Fruit fly (Drosophila melanogaster) Kc167 (cell line): Measurements from ENCODE around the gene CG14210.

Experiments used
- Myc ChIP-seq: fragments of >200 bp; optimal IDR thresholded peaks from 2 replicates; lab custom pipeline; 2017; ENCODE audit warnings: missing external identifiers
- Sin3A ChIP-seq: fragments of >200 bp; optimal IDR thresholded peaks from 2 replicates; lab custom pipeline; 2018; ENCODE audit warnings: missing external identifiers
- h ChIP-seq: fragments of >200 bp; optimal IDR thresholded peaks from 3 replicates; lab custom pipeline; 2018; ENCODE audit warnings: missing external identifiers
- insv ChIP-seq: fragments of >200 bp; optimal IDR thresholded peaks from 3 replicates; lab custom pipeline; 2018; ENCODE audit warnings: missing external identifiers
- psq ChIP-seq: fragments of >200 bp; optimal IDR thresholded peaks from 2 replicates; lab custom pipeline; 2017; ENCODE audit warnings: missing external identifiers
- ttk ChIP-seq: sonication (Bioruptor generic); optimal IDR thresholded peaks from 2 replicates; lab custom pipeline; 2017; ENCODE audit warnings: missing external identifiers

The CG14210 gene

DNA sequence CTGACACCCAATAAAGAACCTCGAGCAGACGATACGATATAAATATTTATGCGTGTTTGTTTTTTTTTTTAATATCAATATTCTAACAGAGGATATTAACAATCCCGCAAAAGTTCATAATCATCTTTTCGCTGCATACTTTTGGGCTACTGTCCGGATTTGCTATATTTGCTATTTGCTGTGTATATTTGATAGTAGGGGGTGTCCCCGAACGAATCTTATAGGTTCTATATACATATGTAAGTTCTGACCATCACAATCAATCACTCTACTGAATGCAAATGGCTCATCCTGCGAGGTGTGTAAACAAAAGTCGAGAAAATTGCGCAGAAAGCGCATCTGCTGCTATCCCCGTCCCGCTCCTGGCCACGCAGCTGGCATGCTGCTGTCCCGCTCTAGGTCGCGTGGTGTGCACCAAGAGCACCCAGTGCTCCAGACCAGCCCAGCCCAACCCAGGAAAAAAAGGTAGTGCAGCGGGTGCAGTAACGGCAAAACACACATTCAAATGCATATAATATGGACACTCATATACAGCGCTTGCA is 24.8 kb downstream of the CG14210 start:
- TF ChIP-seq ttk (lab: Kevin White, UChicago) (no peak), insv (lab: Kevin White, UChicago) (no peak), psq (lab: Kevin White, UChicago) (no peak), Sin3A (lab: Kevin White, UChicago) (no peak), Myc (lab: Kevin White, UChicago) (no peak), h (lab: Kevin White, UChicago) (no peak)

dm6 chrX:19642819-19643504 is 27.0 kb downstream of the CG14210 start, which contains the start of the genes CG12237 and Sec61gamma:
Gene CG12237, minus strand, starts transcription at chrX:19642869.
Gene Sec61gamma, plus strand, starts transcription at chrX:19643327.
- no peak for TF ChIP-seq h (lab: Kevin White, UChicago)
- TF ChIP-seq Myc (lab: Kevin White, UChicago): no peak
- no peak for TF ChIP-seq insv (lab: Kevin White, UChicago)
- no peak for TF ChIP-seq Sin3A (lab: Kevin White, UChicago)
- TF ChIP-seq psq (lab: Kevin White, UChicago): no peak
- no peak for TF ChIP-seq ttk (lab: Kevin White, UChicago)

DNA sequence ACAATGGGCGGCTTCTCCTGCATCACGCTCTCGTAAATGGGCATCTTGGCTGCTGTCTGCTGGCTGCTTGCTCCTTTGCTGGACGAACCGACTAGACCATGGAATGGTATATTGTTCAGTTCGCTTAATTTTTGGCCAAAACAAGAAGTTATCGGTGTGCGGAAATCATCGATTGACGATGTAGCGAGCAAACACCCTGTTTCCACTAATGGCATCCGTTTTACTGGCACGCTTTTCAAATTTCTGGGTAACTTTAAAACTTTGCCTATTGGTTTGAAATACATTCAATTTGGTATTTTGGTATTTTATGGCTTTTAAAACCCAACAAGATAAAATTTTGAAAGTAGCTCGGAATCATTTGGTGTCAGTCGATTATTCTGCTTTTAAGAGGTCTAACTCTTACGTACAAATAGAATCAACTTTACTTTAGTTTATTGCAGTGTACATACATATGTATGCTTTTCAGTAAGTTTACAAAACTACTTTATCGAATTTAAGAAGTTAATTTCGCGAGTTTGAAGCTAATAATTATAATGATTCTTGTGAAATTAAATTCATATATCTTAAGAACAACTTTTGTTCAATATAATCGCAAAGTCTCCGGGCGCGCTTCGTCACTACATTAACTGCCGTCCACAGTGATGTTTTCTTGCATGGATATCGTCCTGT is 30.0 kb downstream of the CG14210 start, which contains the start of gene Arp10:
TSS of gene Arp10 (minus strand) at position 304 of the 669 bp plus-strand sequence.
- TF ChIP-seq Myc (lab: Kevin White, UChicago) (no peak), Sin3A (lab: Kevin White, UChicago) (no peak)

DNA sequence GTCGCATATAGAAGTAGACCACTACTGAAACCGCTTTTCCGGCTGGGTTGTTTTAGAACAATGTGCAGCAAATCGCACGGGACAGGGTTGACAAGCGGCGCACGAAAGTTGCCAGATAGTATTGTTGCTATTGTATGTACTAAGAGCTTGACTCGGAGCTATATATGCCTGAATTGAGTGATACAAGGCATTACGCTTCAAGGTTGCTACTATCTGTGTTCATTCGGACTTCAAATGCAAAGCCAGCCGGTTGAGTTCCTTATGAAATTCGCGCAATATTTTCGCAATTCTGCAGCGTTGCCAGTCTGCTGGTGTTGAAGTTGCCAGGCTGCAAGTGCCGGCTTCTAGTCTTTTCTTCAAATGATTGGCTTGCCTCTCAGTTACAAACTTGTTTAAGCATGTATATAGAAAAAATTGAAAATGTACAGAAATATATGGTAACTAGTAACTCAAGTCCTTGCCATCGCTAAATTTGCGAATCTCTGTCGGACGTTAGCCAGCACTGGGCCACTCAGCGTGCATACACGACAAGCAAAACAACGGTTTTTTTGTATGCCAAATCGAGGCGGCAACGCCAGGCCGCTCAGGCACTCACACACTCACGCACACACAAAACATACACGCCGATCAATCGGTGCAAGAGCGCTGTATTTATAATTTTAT is 35.9 kb downstream of the CG14210 start, which contains the start of the genes Ranbp21 and Elys:
TSS of gene Ranbp21 (minus strand) at position 513 of the 663 bp plus-strand sequence.
TSS of gene Elys (plus strand) at position 549 of the 663 bp plus-strand sequence.
- no peak for TF ChIP-seq Myc (lab: Kevin White, UChicago)
- no peak for TF ChIP-seq Sin3A (lab: Kevin White, UChicago)
- TF ChIP-seq h (lab: Kevin White, UChicago): no peak
- no peak for TF ChIP-seq insv (lab: Kevin White, UChicago)
- no peak for TF ChIP-seq ttk (lab: Kevin White, UChicago)
- no peak for TF ChIP-seq psq (lab: Kevin White, UChicago)

dm6 chrX:19662583-19663195 is 46.7 kb downstream of the CG14210 start:
- no peak for TF ChIP-seq Sin3A (lab: Kevin White, UChicago)
- no peak for TF ChIP-seq insv (lab: Kevin White, UChicago)
- TF ChIP-seq h (lab: Kevin White, UChicago): no peak
- no peak for TF ChIP-seq psq (lab: Kevin White, UChicago)
- TF ChIP-seq Myc (lab: Kevin White, UChicago): no peak
- TF ChIP-seq ttk (lab: Kevin White, UChicago): no peak

dm6 chrX:19663196-19663858 is 47.3 kb downstream of the CG14210 start:
- no peak for TF ChIP-seq ttk (lab: Kevin White, UChicago)
- TF ChIP-seq Sin3A (lab: Kevin White, UChicago): no peak
- no peak for TF ChIP-seq insv (lab: Kevin White, UChicago)
- TF ChIP-seq h (lab: Kevin White, UChicago): no peak
- TF ChIP-seq Myc (lab: Kevin White, UChicago): no peak
- TF ChIP-seq psq (lab: Kevin White, UChicago): no peak

DNA sequence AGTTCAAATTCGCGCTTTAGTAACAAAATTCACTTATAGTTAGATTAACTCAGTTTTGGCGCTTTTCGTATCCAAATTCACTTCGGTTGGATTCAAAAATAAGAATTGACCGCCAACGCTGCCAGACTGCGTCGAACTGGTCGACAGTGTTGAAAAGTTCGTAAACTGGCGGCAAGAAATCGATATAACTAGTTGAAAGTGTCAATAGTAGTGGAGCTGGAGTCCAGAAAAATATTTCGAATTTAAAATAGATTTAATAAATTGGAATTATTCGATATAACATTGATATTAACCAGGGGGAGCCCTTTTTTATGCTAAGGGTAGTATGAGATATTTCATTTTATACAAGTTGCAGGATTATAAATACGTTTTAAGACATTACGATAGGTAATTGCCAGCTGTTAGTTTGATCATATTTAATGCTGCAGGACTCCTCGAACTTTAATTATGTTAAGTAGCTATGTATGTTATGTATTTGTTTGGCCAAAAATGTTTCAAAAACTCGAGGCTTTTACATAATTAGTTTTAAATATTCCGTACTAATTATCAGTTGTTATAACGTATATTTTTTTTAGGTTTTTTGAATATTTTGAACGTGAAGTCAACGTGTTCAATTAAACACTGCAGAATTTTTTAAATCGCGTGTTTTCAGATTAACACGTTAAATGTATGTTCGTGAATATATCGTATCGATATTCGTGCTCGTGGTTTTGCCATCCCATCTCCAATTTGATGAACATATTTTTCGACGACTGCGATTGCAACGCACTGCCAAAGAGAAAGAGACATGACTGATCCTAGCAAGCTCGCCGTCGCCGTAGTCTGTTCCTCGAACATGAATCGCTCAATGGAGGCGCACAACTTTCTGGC is 48.1 kb downstream of the CG14210 start, which contains the start of the genes CG14223 and Ssu72:
TSS of gene CG14223 (minus strand) at position 113 of the 870 bp plus-strand sequence.
TSS of gene Ssu72 (plus strand) at position 703 of the 870 bp plus-strand sequence.
- TF ChIP-seq ttk (lab: Kevin White, UChicago) (no peak), Sin3A (lab: Kevin White, UChicago) (no peak), insv (lab: Kevin White, UChicago) (no peak), Myc (lab: Kevin White, UChicago) (no peak), h (lab: Kevin White, UChicago) (no peak)

DNA sequence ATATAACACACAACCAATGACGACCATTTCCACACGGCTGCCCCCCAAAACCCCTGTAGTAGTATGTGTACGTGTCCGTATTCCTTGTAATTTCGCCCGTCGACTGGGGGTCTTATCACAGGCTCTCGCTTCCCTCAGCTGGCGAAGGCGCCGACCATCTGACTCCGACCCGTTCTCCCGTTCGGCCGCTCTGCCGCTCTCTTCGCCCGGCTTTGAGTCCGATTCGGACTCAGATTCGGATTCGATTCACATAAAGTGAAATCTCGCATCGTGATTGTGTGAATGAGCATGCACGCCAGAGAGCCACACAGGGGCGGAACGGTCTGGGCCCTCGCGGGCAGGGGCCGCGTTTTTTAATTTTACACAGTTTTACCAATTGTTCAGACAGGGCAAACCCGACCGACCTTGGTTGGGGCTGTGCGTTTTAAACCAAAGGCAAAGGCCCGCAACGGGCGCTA is 49.7 kb downstream of the CG14210 start:
- TF ChIP-seq ttk (lab: Kevin White, UChicago): no peak
- no peak for TF ChIP-seq insv (lab: Kevin White, UChicago)
- TF ChIP-seq Sin3A (lab: Kevin White, UChicago): no peak
- no peak for TF ChIP-seq h (lab: Kevin White, UChicago)
- no peak for TF ChIP-seq Myc (lab: Kevin White, UChicago)
- no peak for TF ChIP-seq psq (lab: Kevin White, UChicago)
